Worm (Caenorhabditis elegans): Measurements from ENCODE around the gene Y55B1BL.2.

Y55B1BL.2 gene

DNA sequence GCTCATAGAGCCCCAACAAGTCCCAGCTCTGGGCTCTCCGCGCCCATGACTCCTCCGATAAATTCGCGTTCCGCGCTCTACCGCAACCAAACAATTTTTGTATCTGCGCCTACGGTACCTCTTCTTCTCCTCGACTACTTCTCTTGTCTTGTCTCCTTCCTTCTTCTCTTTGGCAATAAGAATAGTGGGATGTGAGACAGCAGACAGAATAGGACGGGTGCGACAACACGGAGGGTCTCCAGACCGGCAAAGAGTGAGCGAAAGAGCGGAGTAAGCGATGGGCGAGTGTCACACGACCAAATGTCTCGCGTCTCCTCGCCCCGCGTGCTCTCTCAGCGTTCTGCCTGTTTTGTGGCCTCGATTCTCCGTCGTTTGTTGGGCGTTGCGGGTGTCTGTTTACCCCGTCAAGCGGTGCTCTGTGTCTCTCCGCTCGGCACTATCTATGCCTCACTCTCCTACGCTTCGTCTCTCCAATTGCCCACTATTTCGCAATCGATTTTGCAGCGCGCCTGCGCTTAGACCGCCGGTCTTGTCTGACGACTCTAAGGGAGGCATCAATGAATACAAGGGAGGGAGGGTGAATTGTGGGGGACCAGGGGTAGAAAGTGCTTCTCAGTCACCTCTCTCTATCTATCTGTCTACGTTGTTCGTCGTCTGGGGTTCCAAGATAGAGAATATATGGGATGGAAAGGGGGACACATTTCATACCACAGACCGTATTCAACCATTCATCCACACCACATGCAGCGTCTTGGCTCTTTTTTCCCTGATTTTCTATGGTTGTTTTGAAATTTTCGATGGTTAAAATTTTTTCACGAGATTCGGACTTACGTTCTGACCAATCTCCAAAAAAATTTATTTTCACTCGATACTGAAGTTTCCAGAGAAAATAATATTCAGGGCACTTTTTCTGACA lies 47.8 kb upstream of the Y55B1BL.2 start, which contains the start of gene gei-4 (continued):
- TF ChIP-seq hmg-11 (tag; optimal IDR thresholded peaks at IDR 0.05) (peak; percentile 100), elt-1 (tag; optimal IDR thresholded peaks at IDR 0.05) (peak; percentile 57), elt-3 (tag; optimal IDR thresholded peaks at IDR 0.05) (no peak), lsy-12 (tag; optimal IDR thresholded peaks at IDR 0.05) (peak; percentile 83), fkh-10 (GFP tag; optimal IDR thresholded peaks at IDR 0.05) (peak; percentile 50)

ce11 chrIII:356906-357901 lies 45.4 kb upstream of the Y55B1BL.2 start:
- TF ChIP-seq elt-2 (tag; optimal IDR thresholded peaks at IDR 0.05), result peak; percentile 84
- no peak for TF ChIP-seq hmg-11 (tag; optimal IDR thresholded peaks at IDR 0.05)
- no peak for TF ChIP-seq nhr-237 (tag; optimal IDR thresholded peaks at IDR 0.05)
- TF ChIP-seq nhr-43 (tag; optimal IDR thresholded peaks at IDR 0.05; ENCODE audit: poor library complexity, severe bottlenecking), result peak; percentile 13
- TF ChIP-seq pha-4 (tag; optimal IDR thresholded peaks at IDR 0.05), result no peak
- TF ChIP-seq daf-12 (tag; optimal IDR thresholded peaks at IDR 0.05), result no peak
- TF ChIP-seq nhr-12 (tag; optimal IDR thresholded peaks at IDR 0.05), result no peak
- TF ChIP-seq nhr-76 (tag; optimal IDR thresholded peaks at IDR 0.05), result no peak
- TF ChIP-seq lin-39 (tag; optimal IDR thresholded peaks at IDR 0.05), result no peak
- TF ChIP-seq nhr-11 (tag; optimal IDR thresholded peaks at IDR 0.05), result no peak
- no peak for TF ChIP-seq fkh-2 (tag; optimal IDR thresholded peaks at IDR 0.05)
- TF ChIP-seq elt-1 (tag; optimal IDR thresholded peaks at IDR 0.05), result no peak
- no peak for TF ChIP-seq tbx-2 (tag; optimal IDR thresholded peaks at IDR 0.05)
- TF ChIP-seq aly-2 (tag; optimal IDR thresholded peaks at IDR 0.05), result peak; percentile 15
- TF ChIP-seq ama-1 (optimal IDR thresholded peaks at IDR 0.05), result peak; percentile 57
- TF ChIP-seq nhr-25 (tag; optimal IDR thresholded peaks at IDR 0.05), result peak; percentile 13
- TF ChIP-seq unc-39 (tag; optimal IDR thresholded peaks at IDR 0.05), result no peak
- peak; percentile 15 for TF ChIP-seq pqm-1 (tag; optimal IDR thresholded peaks at IDR 0.05)
- TF ChIP-seq ceh-16 (tag; optimal IDR thresholded peaks at IDR 0.05), result no peak
- no peak for TF ChIP-seq skn-1 (tag; optimal IDR thresholded peaks at IDR 0.05)

- no peak for TF ChIP-seq fkh-2 (tag; optimal IDR thresholded peaks at IDR 0.05)
- no peak for TF ChIP-seq pqm-1 (tag; optimal IDR thresholded peaks at IDR 0.05)
- no peak for TF ChIP-seq jun-1 (tag; optimal IDR thresholded peaks at IDR 0.05)
- TF ChIP-seq lsy-12 (tag; optimal IDR thresholded peaks at IDR 0.05), result no peak
- no peak for TF ChIP-seq lin-15B (tag; optimal IDR thresholded peaks at IDR 0.05)
- TF ChIP-seq hmg-11 (tag; optimal IDR thresholded peaks at IDR 0.05), result no peak
- TF ChIP-seq unc-62 (GFP tag; optimal IDR thresholded peaks at IDR 0.05), result no peak
- no peak for TF ChIP-seq ztf-11 (tag; optimal IDR thresholded peaks at IDR 0.05)
- no peak for TF ChIP-seq ZK546.5 (tag; optimal IDR thresholded peaks at IDR 0.05)
- TF ChIP-seq nhr-77 (tag; optimal IDR thresholded peaks at IDR 0.05), result no peak
- TF ChIP-seq elt-1 (tag; optimal IDR thresholded peaks at IDR 0.05), result no peak
- TF ChIP-seq nhr-67 (tag; optimal IDR thresholded peaks at IDR 0.05), result no peak
- TF ChIP-seq lin-39 (tag; optimal IDR thresholded peaks at IDR 0.05), result no peak
- no peak for TF ChIP-seq snpc-4 (tag; optimal IDR thresholded peaks at IDR 0.05)
These were observed 44.5 kb upstream of the Y55B1BL.2 start for ce11 chrIII:358106-358505.

ce11 chrIII:360315-360714 lies 42.2 kb upstream of the Y55B1BL.2 start:
- TF ChIP-seq elt-2 (tag; optimal IDR thresholded peaks at IDR 0.05) (no peak), lin-39 (tag; optimal IDR thresholded peaks at IDR 0.05) (peak; percentile 62), nhr-12 (tag; optimal IDR thresholded peaks at IDR 0.05) (no peak), nhr-237 (tag; optimal IDR thresholded peaks at IDR 0.05) (no peak), ceh-16 (tag; optimal IDR thresholded peaks at IDR 0.05) (no peak), unc-62 (GFP tag; optimal IDR thresholded peaks at IDR 0.05) (no peak), eor-1 (tag; optimal IDR thresholded peaks at IDR 0.05) (no peak), ZK546.5 (tag; optimal IDR thresholded peaks at IDR 0.05) (no peak), fkh-10 (GFP tag; optimal IDR thresholded peaks at IDR 0.05) (no peak), nhr-43 (tag; optimal IDR thresholded peaks at IDR 0.05; ENCODE audit: poor library complexity, severe bottlenecking) (no peak), sea-2 (GFP tag; optimal IDR thresholded peaks at IDR 0.05) (no peak), nfya-1 (tag; optimal IDR thresholded peaks at IDR 0.05; ENCODE audit: insufficient read depth) (peak; percentile 34), nhr-28 (tag; optimal IDR thresholded peaks at IDR 0.05) (no peak), nhr-67 (tag; optimal IDR thresholded peaks at IDR 0.05) (no peak)
